Fruit fly (Drosophila melanogaster): ENCODE measurements around the gene Mtp.
A peak's percentile ranks its signal among the peaks of the same experiment; 100 is the strongest.

Gene Mtp

DNA sequence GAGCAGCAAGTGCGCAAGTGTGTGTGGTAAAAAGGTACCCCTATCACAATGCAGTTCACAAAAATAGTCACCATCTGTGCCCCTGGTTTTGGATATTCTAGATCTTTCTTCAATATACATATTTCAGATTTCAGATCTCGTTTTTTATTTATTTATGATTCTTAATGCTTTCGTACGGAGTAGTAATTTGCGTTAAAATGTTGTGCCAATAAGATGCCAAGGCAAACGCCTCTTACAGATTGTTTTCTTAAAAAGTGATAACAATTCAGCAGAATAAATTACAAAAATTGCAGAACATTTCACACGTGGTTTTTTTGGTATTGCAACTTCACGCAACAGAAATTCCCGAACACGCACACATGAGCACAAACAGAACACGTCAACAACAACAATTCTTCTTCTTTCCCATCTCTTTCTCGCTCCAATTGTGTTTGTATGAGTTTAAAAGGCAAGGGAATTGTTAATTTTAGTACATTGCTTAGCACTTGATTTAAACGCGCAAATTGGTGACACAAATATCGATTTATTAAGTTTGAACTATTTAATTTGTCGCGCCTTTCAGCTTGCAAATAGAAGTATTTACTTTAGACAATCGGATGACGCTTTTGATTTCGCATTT lies 4.5 kb downstream of the Mtp start (continued):
- TF ChIP-seq CG8632 (GFP tag; optimal IDR thresholded peaks at IDR 0.05) (peak; percentile 64), Hr38 (GFP tag; optimal IDR thresholded peaks at IDR 0.05) (peak; percentile 44), Eip75B (GFP tag; optimal IDR thresholded peaks at IDR 0.05) (peak; percentile 74), topi (GFP tag; optimal IDR thresholded peaks at IDR 0.05) (peak; percentile 69), CG11762 (GFP tag; optimal IDR thresholded peaks at IDR 0.05; ENCODE audit: insufficient read depth) (no peak), spab (GFP tag; optimal IDR thresholded peaks at IDR 0.05) (no peak), dsx (GFP tag; optimal IDR thresholded peaks at IDR 0.05; ENCODE audit: poor library complexity, severe bottlenecking) (peak; percentile 63), cyc (GFP tag; optimal IDR thresholded peaks at IDR 0.05) (peak; percentile 68)

- TF ChIP-seq CG8319 (GFP tag; optimal IDR thresholded peaks at IDR 0.05), result peak; percentile 65
- TF ChIP-seq CG11902 (GFP tag; optimal IDR thresholded peaks at IDR 0.05), result no peak
- peak; percentile 96 for TF ChIP-seq Eip78C (GFP tag)
- peak; percentile 51 for TF ChIP-seq CG10631 (GFP tag; optimal IDR thresholded peaks at IDR 0.05)
- peak; percentile 73 for TF ChIP-seq svp (GFP tag)
- no peak for TF ChIP-seq fd59A (GFP tag; optimal IDR thresholded peaks at IDR 0.05)
- TF ChIP-seq Smox (GFP tag; optimal IDR thresholded peaks at IDR 0.05), result peak; percentile 53
- peak; percentile 37 for TF ChIP-seq OdsH (GFP tag; optimal IDR thresholded peaks at IDR 0.05)
- TF ChIP-seq Met (GFP tag; optimal IDR thresholded peaks at IDR 0.05), result peak; percentile 66
- peak; percentile 63 for TF ChIP-seq CG4318 (GFP tag; optimal IDR thresholded peaks at IDR 0.05)
- TF ChIP-seq topi (GFP tag; optimal IDR thresholded peaks at IDR 0.05), result peak; percentile 64
- peak; percentile 75 for TF ChIP-seq eg (GFP tag; IDR thresholded peaks at IDR 0.05)
- TF ChIP-seq Sox14 (GFP tag; optimal IDR thresholded peaks at IDR 0.05), result no peak
- peak; percentile 41 for TF ChIP-seq acj6 (GFP tag; optimal IDR thresholded peaks at IDR 0.05)
- no peak for TF ChIP-seq Sox15 (GFP tag; optimal IDR thresholded peaks at IDR 0.05)
- TF ChIP-seq ss (GFP tag; optimal IDR thresholded peaks at IDR 0.05), result no peak
- TF ChIP-seq Gug (GFP tag; IDR thresholded peaks at IDR 0.05), result peak; percentile 71
- TF ChIP-seq Hr39 (GFP tag; optimal IDR thresholded peaks at IDR 0.05), result no peak
- peak; percentile 79 for TF ChIP-seq CG3032 (tag; optimal IDR thresholded peaks at IDR 0.05)
- no peak for TF ChIP-seq CG6163 (GFP tag; IDR thresholded peaks at IDR 0.05)
- TF ChIP-seq fkh (GFP tag; optimal IDR thresholded peaks at IDR 0.05), result no peak
- peak; percentile 64; the same call in 1 of the 2 replicates for TF ChIP-seq CG15336 (GFP tag; IDR thresholded peaks at IDR 0.05)
- TF ChIP-seq esn (GFP tag; optimal IDR thresholded peaks at IDR 0.05), result peak; percentile 76
- peak; percentile 75 for TF ChIP-seq CG10669 (GFP tag; optimal IDR thresholded peaks at IDR 0.05)
- TF ChIP-seq Hr38 (GFP tag; optimal IDR thresholded peaks at IDR 0.05), result no peak
- TF ChIP-seq Lpt (GFP tag; optimal IDR thresholded peaks at IDR 0.05), result no peak
- TF ChIP-seq Blimp-1 (GFP tag; optimal IDR thresholded peaks at IDR 0.05), result peak; percentile 16
- no peak for TF ChIP-seq Ets21C (GFP tag; optimal IDR thresholded peaks at IDR 0.05)
- no peak for TF ChIP-seq CG6854 (GFP tag; optimal IDR thresholded peaks at IDR 0.05)
- TF ChIP-seq CG8632 (GFP tag; optimal IDR thresholded peaks at IDR 0.05), result peak; percentile 48
- no peak for TF ChIP-seq CG1621 (tag; optimal IDR thresholded peaks at IDR 0.05)
- peak; percentile 20 for TF ChIP-seq vri (GFP tag; optimal IDR thresholded peaks at IDR 0.05)
- no peak for TF ChIP-seq CG9139 (GFP tag; optimal IDR thresholded peaks at IDR 0.05)
- TF ChIP-seq spab (GFP tag; optimal IDR thresholded peaks at IDR 0.05), result peak; percentile 73
- peak; percentile 44 for TF ChIP-seq CG8119 (GFP tag; IDR thresholded peaks at IDR 0.05)
- no peak for TF ChIP-seq dsx (GFP tag; optimal IDR thresholded peaks at IDR 0.05; ENCODE audit: poor library complexity, severe bottlenecking)
- TF ChIP-seq CG34406 (GFP tag; optimal IDR thresholded peaks at IDR 0.05), result peak; percentile 15
- TF ChIP-seq CG6276 (GFP tag; optimal IDR thresholded peaks at IDR 0.05), result peak; percentile 87
- peak; percentile 42 for TF ChIP-seq pdm3 (GFP tag; optimal IDR thresholded peaks at IDR 0.05)
- peak; percentile 60 for TF ChIP-seq net (GFP tag; optimal IDR thresholded peaks at IDR 0.05)
- TF ChIP-seq CG7368 (GFP tag; optimal IDR thresholded peaks at IDR 0.05), result peak; percentile 40
- peak; percentile 5 for TF ChIP-seq dac (GFP tag; optimal IDR thresholded peaks at IDR 0.05)
- TF ChIP-seq lz (GFP tag; optimal IDR thresholded peaks at IDR 0.05), result peak; percentile 50
- TF ChIP-seq Sox102F (GFP tag; optimal IDR thresholded peaks at IDR 0.05), result peak; percentile 6
Observed at dm6 chr2L:20917235-20918055, 5.2 kb downstream of the Mtp start.

Data from whole organism, prepupa.